Worm (Caenorhabditis elegans) whole organism, midembryonic: Measurements from ENCODE around the gene F41G3.5.
"Not testable (repeated sequence)": the region's sequence is repeated elsewhere in the genome, so short reads cannot be mapped to it uniquely, and the experiment has no call there.

Experiments used
- T22C8.4 ChIP-seq: fragments of 200-800 bp; sonication (Bioruptor generic); IDR thresholded peaks from 2 replicates; pipeline ENCODE4 v1.3.6; 2022; ENCODE audit warnings: missing genetic modification characterization, missing compliant biosample characterization
- cog-1 ChIP-seq: sonication (generic microtip); optimal IDR thresholded peaks from 2 replicates; lab custom pipeline; 2016; ENCODE audit warnings: missing genetic modification characterization, missing compliant biosample characterization
- flt-1 ChIP-seq: fragments of 200-800 bp; sonication (Bioruptor generic); IDR thresholded peaks from 2 replicates; pipeline ENCODE4 v1.3.6; 2022; ENCODE audit warnings: missing genetic modification characterization, missing compliant biosample characterization
- klf-2 ChIP-seq: fragments of 200-800 bp; sonication (Bioruptor generic); conservative IDR thresholded peaks from 2 replicates; pipeline ENCODE4 v1.3.6; 2022; ENCODE audit warnings: missing genetic modification reagents, missing genetic modification characterization, missing compliant biosample characterization
- med-1 ChIP-seq: sonication (generic microtip); optimal IDR thresholded peaks from 2 replicates; lab custom pipeline; 2017; ENCODE audit warnings: missing genetic modification characterization, mild to moderate bottlenecking, missing compliant biosample characterization, antibody characterized with exemption, missing genetic modification reagents; ENCODE audit not compliant: insufficient read depth
- ref-1 ChIP-seq: fragments of 200-800 bp; sonication (Bioruptor generic); conservative IDR thresholded peaks from 2 replicates; pipeline ENCODE4 v1.3.6; 2022; ENCODE audit warnings: missing genetic modification reagents, missing genetic modification characterization, missing compliant biosample characterization
- tab-1 ChIP-seq: fragments of 200-800 bp; sonication (Bioruptor generic); IDR thresholded peaks from 2 replicates; pipeline ENCODE4 v1.3.6; 2022; ENCODE audit warnings: missing genetic modification characterization, missing compliant biosample characterization
- ztf-23 ChIP-seq: fragments of 200-800 bp; sonication (Bioruptor generic); IDR thresholded peaks from 2 replicates; pipeline ENCODE4 v1.3.6; 2022; ENCODE audit warnings: missing genetic modification reagents, missing genetic modification characterization, missing compliant biosample characterization
- ztf-29 ChIP-seq: fragments of 200-800 bp; sonication (Bioruptor generic); IDR thresholded peaks from 2 replicates; pipeline ENCODE4 v1.3.6; 2022; ENCODE audit warnings: missing genetic modification reagents, missing genetic modification characterization, missing compliant biosample characterization

F41G3.5 gene

ce11 chrII:6750929-6751328 is 4.4 kb downstream of the F41G3.5 start, which contains the start of gene F41G3.20:
Gene F41G3.20, minus strand, starts transcription at chrII:6751029.
- TF ChIP-seq ztf-23 (GFP tag; lab: Robert Waterston, UW), result no peak
- TF ChIP-seq tab-1 (GFP tag; lab: Robert Waterston, UW), result no peak
- TF ChIP-seq T22C8.4 (GFP tag; lab: Robert Waterston, UW), result no peak
- TF ChIP-seq flt-1 (GFP tag; lab: Robert Waterston, UW), result no peak
- TF ChIP-seq med-1, result no peak
- no peak for TF ChIP-seq cog-1 (tag; lab: Kevin White, UChicago)
- no peak for TF ChIP-seq ref-1 (GFP tag; lab: Robert Waterston, UW)
- TF ChIP-seq klf-2 (GFP tag; lab: Robert Waterston, UW), result no peak
- TF ChIP-seq ztf-29 (GFP tag; lab: Robert Waterston, UW), result no peak

ce11 chrII:6752027-6752426 is 5.5 kb downstream of the F41G3.5 start, which contains the start of gene F41G3.19:
Gene F41G3.19, minus strand, starts transcription at chrII:6752127.
- TF ChIP-seq tab-1 (GFP tag; lab: Robert Waterston, UW), result no peak
- TF ChIP-seq ztf-29 (GFP tag; lab: Robert Waterston, UW), result no peak
- no peak for TF ChIP-seq ref-1 (GFP tag; lab: Robert Waterston, UW)
- no peak for TF ChIP-seq T22C8.4 (GFP tag; lab: Robert Waterston, UW)
- TF ChIP-seq ztf-23 (GFP tag; lab: Robert Waterston, UW), result no peak
- no peak for TF ChIP-seq flt-1 (GFP tag; lab: Robert Waterston, UW)

ce11 chrII:6752850-6753249 is 6.3 kb downstream of the F41G3.5 start, which contains the start of gene F41G3.21:
Gene F41G3.21, minus strand, starts transcription at chrII:6752950.
- no peak for TF ChIP-seq med-1
- no peak for TF ChIP-seq flt-1 (GFP tag; lab: Robert Waterston, UW)
- no peak for TF ChIP-seq tab-1 (GFP tag; lab: Robert Waterston, UW)
- no peak for TF ChIP-seq ztf-23 (GFP tag; lab: Robert Waterston, UW)

ce11 chrII:6754671-6755224 is 8.2 kb downstream of the F41G3.5 start, which contains the start of the genes srx-95 and fis-1:
Gene srx-95, minus strand, starts transcription at chrII:6754771.
Gene fis-1, plus strand, starts transcription at chrII:6755174.
- TF ChIP-seq flt-1 (GFP tag; lab: Robert Waterston, UW) (no peak), med-1 (no peak), T22C8.4 (GFP tag; lab: Robert Waterston, UW) (no peak), tab-1 (GFP tag; lab: Robert Waterston, UW) (no peak), klf-2 (GFP tag; lab: Robert Waterston, UW) (no peak), ztf-23 (GFP tag; lab: Robert Waterston, UW) (no peak), cog-1 (tag; lab: Kevin White, UChicago) (no peak), ztf-29 (GFP tag; lab: Robert Waterston, UW) (no peak), ref-1 (GFP tag; lab: Robert Waterston, UW) (no peak)

- TF ChIP-seq T22C8.4 (GFP tag; lab: Robert Waterston, UW) (no peak), tab-1 (GFP tag; lab: Robert Waterston, UW) (no peak), ztf-23 (GFP tag; lab: Robert Waterston, UW) (no peak), ztf-29 (GFP tag; lab: Robert Waterston, UW) (no peak), flt-1 (GFP tag; lab: Robert Waterston, UW) (no peak), med-1 (no peak), ref-1 (GFP tag; lab: Robert Waterston, UW) (no peak), klf-2 (GFP tag; lab: Robert Waterston, UW) (no peak), cog-1 (tag; lab: Kevin White, UChicago) (no peak)
These were observed 9.7 kb downstream of the F41G3.5 start, which contains the start of gene F41G3.3 for ce11 chrII:6756232-6756631. Gene F41G3.3, plus strand, starts transcription at chrII:6756532.

- TF ChIP-seq flt-1 (GFP tag; lab: Robert Waterston, UW), result no peak
- TF ChIP-seq ref-1 (GFP tag; lab: Robert Waterston, UW), result no peak
- no peak for TF ChIP-seq ztf-23 (GFP tag; lab: Robert Waterston, UW)
These were observed 18.2 kb downstream of the F41G3.5 start, which contains the start of gene nlp-50 for ce11 chrII:6764734-6765133. Gene nlp-50, plus strand, starts transcription at chrII:6765034.

- no peak for TF ChIP-seq cog-1 (tag; lab: Kevin White, UChicago)
These were observed 21.5 kb downstream of the F41G3.5 start, which contains the start of gene F41G3.18 for ce11 chrII:6768014-6768413. Gene F41G3.18, plus strand, starts transcription at chrII:6768314.

- TF ChIP-seq ref-1 (GFP tag; lab: Robert Waterston, UW) (no peak), cog-1 (tag; lab: Kevin White, UChicago) (no peak), T22C8.4 (GFP tag; lab: Robert Waterston, UW) (no peak), flt-1 (GFP tag; lab: Robert Waterston, UW) (no peak), tab-1 (GFP tag; lab: Robert Waterston, UW) (no peak), med-1 (no peak), ztf-29 (GFP tag; lab: Robert Waterston, UW) (no peak), ztf-23 (GFP tag; lab: Robert Waterston, UW) (no peak), klf-2 (GFP tag; lab: Robert Waterston, UW) (no peak)
These were observed 23.5 kb downstream of the F41G3.5 start for ce11 chrII:6770030-6770429.

- no peak for TF ChIP-seq ref-1 (GFP tag; lab: Robert Waterston, UW)
- TF ChIP-seq med-1, result no peak
- no peak for TF ChIP-seq flt-1 (GFP tag; lab: Robert Waterston, UW)
- TF ChIP-seq T22C8.4 (GFP tag; lab: Robert Waterston, UW), result no peak
- no peak for TF ChIP-seq tab-1 (GFP tag; lab: Robert Waterston, UW)
- no peak for TF ChIP-seq cog-1 (tag; lab: Kevin White, UChicago)
- no peak for TF ChIP-seq ztf-23 (GFP tag; lab: Robert Waterston, UW)
- no peak for TF ChIP-seq ztf-29 (GFP tag; lab: Robert Waterston, UW)
- no peak for TF ChIP-seq klf-2 (GFP tag; lab: Robert Waterston, UW)
These were observed 26.0 kb downstream of the F41G3.5 start for ce11 chrII:6772482-6772881.

ce11 chrII:6775076-6775475 is 28.6 kb downstream of the F41G3.5 start, which contains the start of gene agr-1:
Gene agr-1, minus strand, starts transcription at chrII:6775176.
- TF ChIP-seq cog-1 (tag; lab: Kevin White, UChicago); T22C8.4 (GFP tag; lab: Robert Waterston, UW); klf-2 (GFP tag; lab: Robert Waterston, UW): not testable (repeated sequence)
